Worm (Caenorhabditis elegans) whole organism, mixed stage, embryonic: ENCODE results near the gene F18E2.15.

Source experiments
- ces-1 ChIP-seq: fragments of 150-350 bp; optimal IDR thresholded peaks from 2 replicates; lab custom pipeline; 2014; ENCODE audit warnings: missing biosample characterization, missing genetic modification reagents, missing genetic modification characterization
- snpc-4 ChIP-seq: fragments of 150-350 bp; optimal IDR thresholded peaks from 2 replicates; lab custom pipeline; 2014; ENCODE audit warnings: missing biosample characterization, missing genetic modification characterization
- tbx-8 ChIP-seq: fragments of 200-800 bp; sonication (Bioruptor generic); optimal IDR thresholded peaks from 2 replicates; lab custom pipeline; 2018; ENCODE audit warnings: mild to moderate bottlenecking, missing genetic modification characterization, moderate library complexity, missing compliant biosample characterization
- unc-62 ChIP-seq: fragments of 150-350 bp; optimal IDR thresholded peaks from 2 replicates; lab custom pipeline; 2014; ENCODE audit warnings: missing biosample characterization, missing genetic modification reagents, missing genetic modification characterization
- ztf-11 ChIP-seq: fragments of 150-350 bp; optimal IDR thresholded peaks from 2 replicates; lab custom pipeline; 2014; ENCODE audit warnings: missing biosample characterization, missing genetic modification characterization

ce11 chrV:12760913-12761312 is at the start of gene F18E2.15:
- TF ChIP-seq ces-1 (GFP tag; lab: Kevin White, UChicago) (no peak), tbx-8 (GFP tag; lab: Kevin White, UChicago) (no peak), snpc-4 (tag; lab: Kevin White, UChicago) (no peak), unc-62 (no peak), ztf-11 (tag; lab: Kevin White, UChicago) (no peak)
